Worm (Caenorhabditis elegans) whole organism, late embryonic: ENCODE measurements around the gene gpa-2.

Experiments used
- C08G9.2 ChIP-seq: sonication (generic microtip); optimal IDR thresholded peaks from 2 replicates; lab custom pipeline; 2016; ENCODE audit warnings: mild to moderate bottlenecking, missing genetic modification characterization, moderate library complexity, missing compliant biosample characterization
- T23F11.4 ChIP-seq: fragments of 200-800 bp; sonication (Bioruptor generic); optimal IDR thresholded peaks from 2 replicates; lab custom pipeline; 2018; ENCODE audit warnings: mild to moderate bottlenecking, missing genetic modification characterization, missing compliant biosample characterization
- ceh-18 ChIP-seq: sonication (generic microtip); optimal IDR thresholded peaks from 2 replicates; lab custom pipeline; 2016; ENCODE audit warnings: missing genetic modification characterization, missing compliant biosample characterization
- ceh-19 ChIP-seq: fragments of 200-800 bp; sonication (Bioruptor generic); optimal IDR thresholded peaks from 2 replicates; lab custom pipeline; 2018; ENCODE audit warnings: mild to moderate bottlenecking, missing genetic modification characterization, missing compliant biosample characterization
- ceh-22 ChIP-seq: sonication (generic microtip); optimal IDR thresholded peaks from 2 replicates; lab custom pipeline; 2017; ENCODE audit warnings: missing biosample characterization, missing genetic modification characterization
- ceh-24 ChIP-seq: sonication (generic microtip); optimal IDR thresholded peaks from 2 replicates; lab custom pipeline; 2016; ENCODE audit warnings: mild to moderate bottlenecking, missing genetic modification characterization, missing compliant biosample characterization
- ceh-30 ChIP-seq: fragments of 150-350 bp; optimal IDR thresholded peaks from 2 replicates; lab custom pipeline; 2014; ENCODE audit warnings: missing biosample characterization, missing genetic modification characterization
- ceh-31 ChIP-seq: sonication (generic microtip); optimal IDR thresholded peaks from 2 replicates; lab custom pipeline; 2016; ENCODE audit warnings: missing genetic modification characterization, missing compliant biosample characterization
- ceh-34 ChIP-seq: sonication (generic microtip); optimal IDR thresholded peaks from 2 replicates; lab custom pipeline; 2016; ENCODE audit warnings: mild to moderate bottlenecking, missing genetic modification characterization, missing compliant biosample characterization
- ceh-48 ChIP-seq: sonication (generic microtip); optimal IDR thresholded peaks from 2 replicates; lab custom pipeline; 2016; ENCODE audit warnings: missing genetic modification characterization, inconsistent platforms, missing compliant biosample characterization
- che-1 ChIP-seq: sonication (generic microtip); optimal IDR thresholded peaks from 2 replicates; lab custom pipeline; 2016; ENCODE audit warnings: mild to moderate bottlenecking, missing genetic modification characterization, missing compliant biosample characterization
- dmd-4 ChIP-seq: sonication (generic microtip); optimal IDR thresholded peaks from 2 replicates; lab custom pipeline; 2016; ENCODE audit warnings: borderline replicate concordance, missing genetic modification characterization, missing compliant biosample characterization
- dve-1 ChIP-seq: sonication (generic microtip); optimal IDR thresholded peaks from 2 replicates; lab custom pipeline; 2017; ENCODE audit warnings: antibody characterized with exemption, mild to moderate bottlenecking, missing genetic modification characterization, missing compliant biosample characterization
- elt-2 ChIP-seq: sonication (generic microtip); optimal IDR thresholded peaks from 2 replicates; lab custom pipeline; 2016; ENCODE audit warnings: missing genetic modification reagents, missing genetic modification characterization, missing compliant biosample characterization
- ets-4 ChIP-seq: sonication (generic microtip); optimal IDR thresholded peaks from 2 replicates; lab custom pipeline; 2016; ENCODE audit warnings: missing genetic modification characterization, missing compliant biosample characterization
- fax-1 ChIP-seq: sonication (generic microtip); optimal IDR thresholded peaks from 2 replicates; lab custom pipeline; 2016; ENCODE audit warnings: missing genotype, missing genetic modification characterization, missing compliant biosample characterization
- fkh-6 ChIP-seq: sonication (generic microtip); optimal IDR thresholded peaks from 2 replicates; lab custom pipeline; 2016; ENCODE audit warnings: missing genetic modification characterization, missing compliant biosample characterization
- gmeb-2 ChIP-seq: sonication (generic microtip); optimal IDR thresholded peaks from 2 replicates; lab custom pipeline; 2016; ENCODE audit warnings: missing genetic modification characterization, inconsistent platforms, missing compliant biosample characterization
- hlh-13 ChIP-seq: fragments of 200-800 bp; sonication (Bioruptor generic); optimal IDR thresholded peaks from 2 replicates; lab custom pipeline; 2018; ENCODE audit warnings: mild to moderate bottlenecking, missing genetic modification characterization, missing compliant biosample characterization
- lim-6 ChIP-seq: sonication (generic microtip); optimal IDR thresholded peaks from 2 replicates; lab custom pipeline; 2016; ENCODE audit warnings: missing genetic modification characterization, missing compliant biosample characterization
- mec-3 ChIP-seq: sonication (generic microtip); optimal IDR thresholded peaks from 2 replicates; lab custom pipeline; 2016; ENCODE audit warnings: borderline replicate concordance, missing genetic modification characterization, missing compliant biosample characterization
- nfya-1 ChIP-seq: sonication (generic microtip); optimal IDR thresholded peaks from 2 replicates; lab custom pipeline; 2017; ENCODE audit warnings: missing genetic modification characterization, mild to moderate bottlenecking, missing compliant biosample characterization, antibody characterized with exemption, moderate library complexity
- pha-4 ChIP-seq: fragments of 150-350 bp; optimal IDR thresholded peaks from 2 replicates; lab custom pipeline; 2018; ENCODE audit warnings: missing biosample characterization, missing genetic modification reagents, missing genetic modification characterization
- pqm-1 ChIP-seq: sonication (generic microtip); optimal IDR thresholded peaks from 2 replicates; lab custom pipeline; 2016; ENCODE audit warnings: missing genetic modification characterization, missing compliant biosample characterization
- ref-2 ChIP-seq: sonication (generic microtip); optimal IDR thresholded peaks from 2 replicates; lab custom pipeline; 2016; ENCODE audit warnings: missing genetic modification characterization, missing compliant biosample characterization
- sdc-2 ChIP-seq: sonication (generic microtip); optimal IDR thresholded peaks from 2 replicates; lab custom pipeline; 2016; ENCODE audit warnings: missing genotype, missing genetic modification characterization, missing compliant biosample characterization
- sox-2 ChIP-seq: fragments of 200-800 bp; sonication (Bioruptor generic); IDR thresholded peaks from 2 replicates; pipeline ENCODE4 v1.3.6; 2022; ENCODE audit warnings: missing genetic modification reagents, missing genetic modification characterization, missing compliant biosample characterization
- sox-4 ChIP-seq: sonication (generic microtip); optimal IDR thresholded peaks from 2 replicates; lab custom pipeline; 2017; ENCODE audit warnings: mild to moderate bottlenecking, missing genetic modification characterization, inconsistent platforms, missing compliant biosample characterization
- tbx-2 ChIP-seq: sonication (generic microtip); optimal IDR thresholded peaks from 2 replicates; lab custom pipeline; 2016; ENCODE audit warnings: missing genetic modification characterization, missing compliant biosample characterization
- unc-3 ChIP-seq, 2 experiments: fragments of 200-800 bp in 1 of 2; sonication (Bioruptor generic) in 1 of 2; sonication (generic microtip) in 1 of 2; conservative IDR thresholded peaks in 1 of 2; optimal IDR thresholded peaks in 1 of 2; 2 replicates each; pipeline versions ENCODE4 v1.3.6 to Lab custom; 2016 to 2022; ENCODE audit warnings: missing compliant biosample characterization in 2 of 2, missing genetic modification characterization in 2 of 2, missing genetic modification reagents in 1 of 2
- unc-42 ChIP-seq: sonication (generic microtip); optimal IDR thresholded peaks from 2 replicates; lab custom pipeline; 2016; ENCODE audit warnings: missing genotype, missing genetic modification characterization, missing compliant biosample characterization

The gpa-2 gene

ce11 chrV:8375849-8376248, 5.0 kb downstream of the gpa-2 start, which contains the start of gene F38E1.3:
Gene F38E1.3 (plus strand): TSS chrV:8376149.
- no peak for TF ChIP-seq tbx-2 (tag; lab: Kevin White, UChicago)
- TF ChIP-seq sox-2 (GFP tag; lab: Robert Waterston, UW) = no peak
- TF ChIP-seq mec-3 (tag; lab: Kevin White, UChicago) = no peak
- no peak for TF ChIP-seq fax-1 (tag; lab: Kevin White, UChicago)
- TF ChIP-seq che-1 (tag; lab: Kevin White, UChicago) = no peak
- no peak for TF ChIP-seq ceh-48 (tag; lab: Kevin White, UChicago)
- TF ChIP-seq unc-42 = no peak

- TF ChIP-seq hlh-13 (GFP tag; lab: Kevin White, UChicago) (no peak), gmeb-2 (tag; lab: Kevin White, UChicago) (no peak), ceh-22 (tag; lab: Kevin White, UChicago) (no peak), ceh-18 (tag; lab: Kevin White, UChicago) (no peak), ceh-19 (GFP tag; lab: Kevin White, UChicago) (no peak), lim-6 (tag; lab: Kevin White, UChicago) (no peak), dve-1 (tag; lab: Kevin White, UChicago) (no peak), pqm-1 (tag; lab: Kevin White, UChicago) (no peak), ceh-31 (no peak), T23F11.4 (GFP tag; lab: Kevin White, UChicago) (no peak), fkh-6 (no peak), ets-4 (tag; lab: Kevin White, UChicago) (no peak), ceh-34 (tag; lab: Kevin White, UChicago) (no peak), unc-3 (GFP tag; conservative IDR thresholded peaks at IDR 0.05; lab: Robert Waterston, UW) (no peak), unc-3 (tag; optimal IDR thresholded peaks at IDR 0.05; lab: Kevin White, UChicago) (no peak)
Observed at ce11 chrV:8379206-8379605, 8.4 kb downstream of the gpa-2 start, which contains the start of gene F52E1.5. Gene F52E1.5 (plus strand): TSS chrV:8379506.

- no peak for TF ChIP-seq fax-1 (tag; lab: Kevin White, UChicago)
- no peak for TF ChIP-seq ceh-30 (tag; lab: Kevin White, UChicago)
- TF ChIP-seq ceh-22 (tag; lab: Kevin White, UChicago) = no peak
- no peak for TF ChIP-seq ref-2 (tag; lab: Kevin White, UChicago)
Observed at ce11 chrV:8380076-8380475, 9.3 kb downstream of the gpa-2 start.

ce11 chrV:8383716-8384115, 12.9 kb downstream of the gpa-2 start, which contains the start of gene F52E1.14:
Gene F52E1.14 (plus strand): TSS chrV:8383922.
- TF ChIP-seq dmd-4 (tag; lab: Kevin White, UChicago) (no peak), sdc-2 (tag; lab: Kevin White, UChicago) (no peak), unc-3 (GFP tag; conservative IDR thresholded peaks at IDR 0.05; lab: Robert Waterston, UW) (no peak), unc-3 (tag; optimal IDR thresholded peaks at IDR 0.05; lab: Kevin White, UChicago) (no peak), ceh-48 (tag; lab: Kevin White, UChicago) (no peak), nfya-1 (tag; lab: Kevin White, UChicago) (no peak), elt-2 (tag; lab: Kevin White, UChicago) (peak; percentile 29)

- TF ChIP-seq fkh-6 (no peak), sox-4 (tag; lab: Kevin White, UChicago) (no peak), sdc-2 (tag; lab: Kevin White, UChicago) (no peak), mec-3 (tag; lab: Kevin White, UChicago) (no peak), C08G9.2 (tag; lab: Kevin White, UChicago) (no peak), ceh-24 (tag; lab: Kevin White, UChicago) (no peak), pha-4 (no peak)
Observed at ce11 chrV:8384809-8385208, 14.0 kb downstream of the gpa-2 start.
